Fruit fly (Drosophila melanogaster): ENCODE measurements around the gene CG5282.

DNA sequence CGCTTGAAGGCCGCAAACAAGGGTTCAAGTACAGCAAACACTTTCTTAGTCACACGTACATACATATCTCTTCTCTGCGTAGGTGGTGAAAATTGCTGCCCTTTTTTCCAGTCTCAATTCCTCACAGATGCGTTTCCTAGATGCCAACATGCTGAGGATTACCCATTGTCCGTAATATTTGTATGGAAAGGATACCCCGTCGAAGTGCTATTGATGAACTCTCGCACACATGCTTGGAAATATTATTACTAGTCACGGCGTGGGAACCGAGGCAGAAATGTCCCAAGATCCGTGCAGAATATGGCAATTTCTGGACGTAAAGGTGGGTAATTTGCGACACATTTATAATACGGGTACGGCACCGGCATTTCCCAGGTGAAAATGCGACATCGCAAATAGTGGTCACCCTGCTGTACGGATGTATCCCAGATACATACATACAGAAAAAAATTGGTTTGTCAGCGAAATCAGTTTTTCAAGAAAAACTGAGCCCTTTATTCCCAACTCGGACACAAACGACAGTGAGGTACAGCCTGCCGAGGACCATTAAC is 20.5 kb downstream of the CG5282 start:
- TF ChIP-seq Sin3A (optimal IDR thresholded peaks at IDR 0.05) (no peak), insv (optimal IDR thresholded peaks at IDR 0.05) (no peak), h (optimal IDR thresholded peaks at IDR 0.05) (no peak), psq (optimal IDR thresholded peaks at IDR 0.05) (no peak), ttk (optimal IDR thresholded peaks at IDR 0.05) (no peak), Myc (optimal IDR thresholded peaks at IDR 0.05) (no peak)

All from Kc167 (cell line).